Worm (Caenorhabditis elegans) whole organism, L4 larva: ENCODE data around the gene R10E4.3.

Source experiments
- F37D6.2 ChIP-seq: sonication (generic microtip); optimal IDR thresholded peaks from 2 replicates; lab custom pipeline; 2016; ENCODE audit warnings: mild to moderate bottlenecking, missing genetic modification characterization, missing compliant biosample characterization
- T20F7.1 ChIP-seq: fragments of 200-800 bp; sonication (Bioruptor generic); optimal IDR thresholded peaks from 2 replicates; lab custom pipeline; 2018; ENCODE audit warnings: mild to moderate bottlenecking, missing genetic modification characterization, missing compliant biosample characterization
- T26A8.4 ChIP-seq: fragments of 200-800 bp; sonication (Bioruptor generic); IDR thresholded peaks from 2 replicates; pipeline ENCODE4 v1.3.6; 2022; ENCODE audit warnings: missing genetic modification characterization, missing compliant biosample characterization
- Y48G9A.11 ChIP-seq: fragments of 200-800 bp; sonication (Bioruptor generic); IDR thresholded peaks from 2 replicates; pipeline ENCODE4 v1.3.6; 2022; ENCODE audit warnings: missing genetic modification reagents, missing genetic modification characterization, missing compliant biosample characterization
- aly-2 ChIP-seq: sonication (generic microtip); optimal IDR thresholded peaks from 2 replicates; lab custom pipeline; 2018; ENCODE audit warnings: missing biosample characterization, missing genetic modification characterization
- arid-1 ChIP-seq: fragments of 200-800 bp; sonication (Bioruptor generic); conservative IDR thresholded peaks from 2 replicates; pipeline ENCODE4 v1.3.6; 2022; ENCODE audit warnings: missing genetic modification reagents, missing genetic modification characterization, missing compliant biosample characterization
- ceh-20 ChIP-seq: fragments of 200-800 bp; sonication (Bioruptor generic); IDR thresholded peaks from 2 replicates; pipeline ENCODE4 v1.3.6; 2022; ENCODE audit warnings: missing genetic modification reagents, missing genetic modification characterization, missing compliant biosample characterization
- ceh-28 ChIP-seq: fragments of 150-350 bp; optimal IDR thresholded peaks from 2 replicates; lab custom pipeline; 2014; ENCODE audit warnings: missing biosample characterization, missing genetic modification reagents, missing genetic modification characterization
- daf-12 ChIP-seq: fragments of 150-350 bp; optimal IDR thresholded peaks from 2 replicates; lab custom pipeline; 2014; ENCODE audit warnings: missing biosample characterization, missing genetic modification reagents, missing genetic modification characterization
- daf-16 ChIP-seq, 3 experiments: sonication (generic microtip); optimal IDR thresholded peaks; 2 replicates each; lab custom pipeline; 2016 to 2017; ENCODE audit warnings: missing genetic modification characterization in 3 of 3, missing genetic modification reagents in 3 of 3, mild to moderate bottlenecking in 2 of 3, missing compliant biosample characterization in 2 of 3, missing biosample characterization in 1 of 3, moderate library complexity in 1 of 3
- daf-8 ChIP-seq: fragments of 200-800 bp; sonication (Bioruptor generic); IDR thresholded peaks from 2 replicates; pipeline ENCODE4 v1.3.6; 2022; ENCODE audit warnings: missing genetic modification characterization, missing compliant biosample characterization
- dmd-6 ChIP-seq: fragments of 200-800 bp; sonication (Bioruptor generic); IDR thresholded peaks from 2 replicates; pipeline ENCODE4 v1.3.6; 2022; ENCODE audit warnings: missing genetic modification reagents, missing genetic modification characterization, missing compliant biosample characterization
- dmd-9 ChIP-seq: fragments of 200-800 bp; sonication (Bioruptor generic); IDR thresholded peaks from 2 replicates; pipeline ENCODE4 v1.3.6; 2022; ENCODE audit warnings: missing genetic modification reagents, missing genetic modification characterization, missing compliant biosample characterization
- dpl-1 ChIP-seq: fragments of 150-350 bp; optimal IDR thresholded peaks from 2 replicates; lab custom pipeline; 2014; ENCODE audit warnings: missing biosample characterization, missing genetic modification reagents, missing genetic modification characterization
- dve-1 ChIP-seq: sonication (generic microtip); optimal IDR thresholded peaks from 2 replicates; lab custom pipeline; 2017; ENCODE audit warnings: antibody characterized with exemption, mild to moderate bottlenecking, missing genetic modification characterization, missing compliant biosample characterization; ENCODE audit not compliant: insufficient read depth
- egl-43 ChIP-seq: fragments of 200-800 bp; sonication (Bioruptor generic); IDR thresholded peaks from 2 replicates; pipeline ENCODE4 v1.3.6; 2022; ENCODE audit warnings: missing genetic modification reagents, missing genetic modification characterization, missing compliant biosample characterization
- gei-8 ChIP-seq: fragments of 200-800 bp; sonication (Bioruptor generic); optimal IDR thresholded peaks from 2 replicates; lab custom pipeline; 2018; ENCODE audit warnings: mild to moderate bottlenecking, missing genetic modification characterization, missing compliant biosample characterization
- hlh-11 ChIP-seq: fragments of 200-800 bp; sonication (Bioruptor generic); optimal IDR thresholded peaks from 2 replicates; lab custom pipeline; 2018; ENCODE audit warnings: mild to moderate bottlenecking, missing genetic modification characterization, missing compliant biosample characterization
- lin-29 ChIP-seq: fragments of 200-800 bp; sonication (Bioruptor generic); IDR thresholded peaks from 2 replicates; pipeline ENCODE4 v1.3.6; 2022; ENCODE audit warnings: missing genetic modification reagents, missing genetic modification characterization, missing compliant biosample characterization
- lsy-2 ChIP-seq, 2 experiments: fragments of 150-350 bp in 1 of 2; sonication (generic microtip) in 1 of 2; optimal IDR thresholded peaks; 2 replicates each; lab custom pipeline; 2014 to 2017; ENCODE audit warnings: missing biosample characterization in 2 of 2, missing genetic modification characterization in 2 of 2
- mdl-1 ChIP-seq, 2 experiments: fragments of 150-350 bp in 1 of 2; sonication (generic microtip) in 1 of 2; optimal IDR thresholded peaks; 2 replicates each; lab custom pipeline; 2014 to 2017; ENCODE audit warnings: missing biosample characterization in 2 of 2, missing genetic modification characterization in 2 of 2
- mep-1 ChIP-seq: fragments of 150-350 bp; sonication (generic microtip); optimal IDR thresholded peaks from 3 replicates; lab custom pipeline; 2014; ENCODE audit warnings: missing biosample characterization, missing genetic modification characterization
- mxl-2 ChIP-seq: fragments of 200-800 bp; sonication (Bioruptor generic); conservative IDR thresholded peaks from 2 replicates; pipeline ENCODE4 v1.3.6; 2022; ENCODE audit warnings: missing genetic modification reagents, missing genetic modification characterization, missing compliant biosample characterization
- mxl-3 ChIP-seq: fragments of 200-800 bp; sonication (Bioruptor generic); optimal IDR thresholded peaks from 2 replicates; lab custom pipeline; 2018; ENCODE audit warnings: mild to moderate bottlenecking, missing genetic modification characterization, missing compliant biosample characterization
- nhr-11 ChIP-seq: fragments of 150-350 bp; optimal IDR thresholded peaks from 2 replicates; lab custom pipeline; 2014; ENCODE audit warnings: missing biosample characterization, missing genetic modification characterization
- nhr-111 ChIP-seq: fragments of 200-800 bp; sonication (Bioruptor generic); optimal IDR thresholded peaks from 2 replicates; lab custom pipeline; 2018; ENCODE audit warnings: mild to moderate bottlenecking, missing genetic modification characterization, missing compliant biosample characterization
- nhr-25 ChIP-seq: sonication (generic microtip); optimal IDR thresholded peaks from 2 replicates; lab custom pipeline; 2017; ENCODE audit warnings: missing genetic modification characterization, mild to moderate bottlenecking, missing compliant biosample characterization, antibody characterized with exemption, moderate library complexity, borderline replicate concordance; ENCODE audit not compliant: insufficient read depth
- nhr-28 ChIP-seq: fragments of 150-350 bp; optimal IDR thresholded peaks from 2 replicates; lab custom pipeline; 2014; ENCODE audit warnings: missing biosample characterization, missing genetic modification characterization
- nhr-41 ChIP-seq: fragments of 200-800 bp; sonication (Bioruptor generic); IDR thresholded peaks from 2 replicates; pipeline ENCODE4 v1.3.6; 2022; ENCODE audit warnings: missing genetic modification reagents, missing genetic modification characterization, missing compliant biosample characterization
- nhr-76 ChIP-seq: fragments of 150-350 bp; optimal IDR thresholded peaks from 2 replicates; lab custom pipeline; 2014; ENCODE audit warnings: missing biosample characterization, missing genetic modification characterization
- nhr-77 ChIP-seq: fragments of 150-350 bp; optimal IDR thresholded peaks from 2 replicates; lab custom pipeline; 2014; ENCODE audit warnings: missing biosample characterization, missing genetic modification characterization
- pqm-1 ChIP-seq: sonication (generic microtip); optimal IDR thresholded peaks from 2 replicates; lab custom pipeline; 2017; ENCODE audit warnings: missing biosample characterization, missing genetic modification characterization
- saeg-2 ChIP-seq: fragments of 200-800 bp; sonication (Bioruptor generic); IDR thresholded peaks from 2 replicates; pipeline ENCODE4 v1.3.6; 2022; ENCODE audit warnings: missing genetic modification reagents, missing genetic modification characterization, missing compliant biosample characterization
- sdz-12 ChIP-seq: fragments of 200-800 bp; sonication (Bioruptor generic); optimal IDR thresholded peaks from 2 replicates; lab custom pipeline; 2018; ENCODE audit warnings: mild to moderate bottlenecking, missing genetic modification characterization, missing compliant biosample characterization
- snpc-1.2 ChIP-seq: fragments of 200-800 bp; sonication (Bioruptor generic); IDR thresholded peaks from 2 replicates; pipeline ENCODE4 v1.3.6; 2022; ENCODE audit warnings: missing genetic modification reagents, missing genetic modification characterization, missing compliant biosample characterization
- tag-97 ChIP-seq: fragments of 200-800 bp; sonication (Bioruptor generic); IDR thresholded peaks from 2 replicates; pipeline ENCODE4 v1.3.6; 2022; ENCODE audit warnings: missing genetic modification characterization, missing compliant biosample characterization
- unc-39 ChIP-seq: sonication (generic microtip); optimal IDR thresholded peaks from 2 replicates; lab custom pipeline; 2017; ENCODE audit warnings: missing biosample characterization, missing genetic modification characterization
- unc-62 ChIP-seq, 3 experiments: fragments of 150-350 bp in 1 of 3; sonication (generic microtip); optimal IDR thresholded peaks in 2 of 3; peaks in 1 of 3; 1 replicate in 1 of 3; 2 replicates in 2 of 3; lab custom pipeline; 2014 to 2017; ENCODE audit warnings: missing biosample characterization in 3 of 3, missing genetic modification characterization in 3 of 3, missing genetic modification reagents in 3 of 3, missing genotype in 1 of 3
- zag-1 ChIP-seq: fragments of 150-350 bp; optimal IDR thresholded peaks from 2 replicates; lab custom pipeline; 2014; ENCODE audit warnings: missing biosample characterization, missing genetic modification characterization
- zip-11 ChIP-seq: fragments of 200-800 bp; sonication (Bioruptor generic); IDR thresholded peaks from 2 replicates; pipeline ENCODE4 v1.3.6; 2022; ENCODE audit warnings: missing genetic modification characterization, missing compliant biosample characterization
- zip-2 ChIP-seq: fragments of 150-350 bp; optimal IDR thresholded peaks from 2 replicates; lab custom pipeline; 2014; ENCODE audit warnings: missing biosample characterization, missing genetic modification characterization
- ztf-11 ChIP-seq: fragments of 150-350 bp; optimal IDR thresholded peaks from 2 replicates; lab custom pipeline; 2014; ENCODE audit warnings: missing biosample characterization, missing genetic modification characterization

The R10E4.3 gene

ce11 chrIII:4321399-4321798 is 34.1 kb upstream of the R10E4.3 start, which contains the start of gene H38K22.7:
H38K22.7 (plus strand) TSS chrIII:4321699.
- TF ChIP-seq egl-43 (GFP tag; lab: Robert Waterston, UW): no peak
- no peak for TF ChIP-seq aly-2 (tag; lab: Kevin White, UChicago)
- no peak for TF ChIP-seq dve-1 (tag; lab: Kevin White, UChicago)
- TF ChIP-seq gei-8 (GFP tag; lab: Kevin White, UChicago): no peak
- TF ChIP-seq ceh-28: no peak
- TF ChIP-seq saeg-2 (GFP tag; lab: Robert Waterston, UW): no peak
- TF ChIP-seq F37D6.2 (tag; lab: Kevin White, UChicago): no peak
- no peak for TF ChIP-seq daf-8 (GFP tag; lab: Robert Waterston, UW)
- no peak for TF ChIP-seq nhr-76 (tag; lab: Kevin White, UChicago)
- TF ChIP-seq dpl-1 (GFP tag; lab: Kevin White, UChicago): no peak
- TF ChIP-seq arid-1: no peak
- no peak for TF ChIP-seq T26A8.4

ce11 chrIII:4320113-4320512 is 32.8 kb upstream of the R10E4.3 start, which contains the start of gene H38K22.6:
H38K22.6 (plus strand) TSS chrIII:4320413.
- no peak for TF ChIP-seq mxl-2 (GFP tag; lab: Robert Waterston, UW)
- TF ChIP-seq dmd-6 (GFP tag; lab: Robert Waterston, UW): no peak
- TF ChIP-seq Y48G9A.11 (GFP tag; lab: Robert Waterston, UW): no peak
- TF ChIP-seq tag-97: no peak
- TF ChIP-seq zag-1 (tag; lab: Kevin White, UChicago): no peak
- no peak for TF ChIP-seq zip-2 (tag; lab: Kevin White, UChicago)
- TF ChIP-seq mdl-1 (tag; optimal IDR thresholded peaks at IDR 0.05; lab: Kevin White, UChicago): no peak
- no peak for TF ChIP-seq saeg-2 (GFP tag; lab: Robert Waterston, UW)
- TF ChIP-seq ztf-11 (tag; lab: Kevin White, UChicago): no peak
- TF ChIP-seq unc-62 (GFP tag; optimal IDR thresholded peaks at IDR 0.05 in 1 of 2; lab: Kevin White, UChicago): no peak
- TF ChIP-seq unc-62 (tag; optimal IDR thresholded peaks at IDR 0.05; lab: Kevin White, UChicago): no peak
- no peak for TF ChIP-seq unc-39 (tag; lab: Kevin White, UChicago)
- TF ChIP-seq sdz-12: no peak
- TF ChIP-seq, all 104 proteins: peak for 0

- TF ChIP-seq ceh-20: 0 out of 2 replicates have a peak, but pooled peaks have one; percentile 25
- TF ChIP-seq dpl-1 (GFP tag; lab: Kevin White, UChicago): peak; percentile 14
- TF ChIP-seq unc-62 (GFP tag; optimal IDR thresholded peaks at IDR 0.05 in 1 of 2; lab: Kevin White, UChicago): peak in 1 of 2 experiments; percentile 83
- no peak for TF ChIP-seq unc-62 (tag; optimal IDR thresholded peaks at IDR 0.05; lab: Kevin White, UChicago)
- peak; percentile 25 for TF ChIP-seq dve-1 (tag; lab: Kevin White, UChicago)
- TF ChIP-seq nhr-77 (tag; lab: Kevin White, UChicago): no peak
- 0 out of 2 replicates have a peak, but pooled peaks have one; percentile 40 for TF ChIP-seq T26A8.4
- no peak for TF ChIP-seq T20F7.1 (GFP tag; lab: Kevin White, UChicago)
- TF ChIP-seq lsy-2 (tag; optimal IDR thresholded peaks at IDR 0.05; lab: Kevin White, UChicago): peak in 1 of 2 experiments; percentile 25
- peak in 1 of 2 experiments; percentile 5 for TF ChIP-seq daf-16 (GFP tag; optimal IDR thresholded peaks at IDR 0.05; lab: Kevin White, UChicago)
- TF ChIP-seq daf-16 (tag; optimal IDR thresholded peaks at IDR 0.05; lab: Kevin White, UChicago): no peak
- TF ChIP-seq hlh-11: peak; percentile 27
- TF ChIP-seq nhr-28: peak; percentile 12
- TF ChIP-seq nhr-11 (tag; lab: Kevin White, UChicago): peak; percentile 29
- no peak for TF ChIP-seq mep-1
These were observed 29.9 kb upstream of the R10E4.3 start, which contains the start of gene tag-131 for ce11 chrIII:4317065-4317752. tag-131 (plus strand) TSS chrIII:4317702.

ce11 chrIII:4314502-4314901 is 27.2 kb upstream of the R10E4.3 start:
- TF ChIP-seq pqm-1 (tag; lab: Kevin White, UChicago) (peak; percentile 80), daf-16 (GFP tag; optimal IDR thresholded peaks at IDR 0.05; lab: Kevin White, UChicago) (no peak), daf-16 (tag; optimal IDR thresholded peaks at IDR 0.05; lab: Kevin White, UChicago) (peak; percentile 36), nhr-41 (GFP tag; lab: Robert Waterston, UW) (no peak), mep-1 (no peak), zip-11 (GFP tag; lab: Robert Waterston, UW) (no peak), mxl-3 (no peak), mdl-1 (tag; optimal IDR thresholded peaks at IDR 0.05; lab: Kevin White, UChicago) (no peak), snpc-1.2 (no peak), dpl-1 (GFP tag; lab: Kevin White, UChicago) (no peak), dmd-9 (GFP tag; lab: Robert Waterston, UW) (no peak), daf-12 (tag; lab: Kevin White, UChicago) (no peak), nhr-111 (GFP tag; lab: Kevin White, UChicago) (no peak), nhr-28 (peak; percentile 22), T20F7.1 (GFP tag; lab: Kevin White, UChicago) (peak; percentile 2), lin-29 (GFP tag; lab: Robert Waterston, UW) (no peak), F37D6.2 (tag; lab: Kevin White, UChicago) (no peak), sdz-12 (no peak), nhr-25 (tag; lab: Kevin White, UChicago) (no peak)
